Fruit fly (Drosophila melanogaster) ovary, adult (tissue): ENCODE data around the gene CG3651.

Experiments used
- CG17801 ChIP-seq: fragments of 200-800 bp; optimal IDR thresholded peaks from 2 replicates; lab custom pipeline; 2019; ENCODE audit warnings: missing biosample characterization, mild to moderate bottlenecking, missing genetic modification characterization, moderate library complexity; ENCODE audit not compliant: partially characterized antibody

Gene CG3651

DNA sequence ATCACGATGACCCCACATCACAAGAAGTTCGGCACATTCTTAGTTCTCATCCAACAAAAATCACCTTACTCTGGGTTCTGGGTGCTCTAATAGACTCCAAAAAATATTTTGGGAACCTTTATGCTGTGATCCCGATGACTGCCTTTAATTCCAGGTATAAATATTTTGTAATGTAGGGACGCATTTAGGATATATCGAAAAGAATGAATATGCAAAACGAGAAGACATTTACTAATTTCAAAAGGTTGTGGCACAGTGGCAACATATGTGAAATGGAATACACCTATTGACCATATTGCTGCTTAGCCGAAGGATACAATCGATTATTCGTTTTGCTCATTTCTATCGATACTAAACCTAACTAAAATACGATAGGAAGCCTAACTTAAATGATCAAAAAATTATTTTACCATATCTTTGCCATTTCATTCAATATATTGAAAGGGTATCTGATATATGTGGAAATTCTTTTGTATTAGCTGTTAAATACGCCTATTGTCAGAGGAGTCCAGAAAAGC lies at the start of gene CG3651:
TSS of gene CG3651 (plus strand) at position 468 of the 518 bp plus-strand sequence.
- TF ChIP-seq CG17801 (GFP tag; lab: Kevin White, UChicago): no peak

dm6 chr2L:22079332-22079731 lies 41.8 kb upstream of the CG3651 start, which contains the start of gene ttm3:
Gene ttm3 (plus strand): TSS chr2L:22079632.
- TF ChIP-seq CG17801 (GFP tag; lab: Kevin White, UChicago): no peak

dm6 chr2L:22104301-22104700 lies 16.8 kb upstream of the CG3651 start, which contains the start of gene tplus3b:
Gene tplus3b (minus strand): TSS chr2L:22104401.
- no peak for TF ChIP-seq CG17801 (GFP tag; lab: Kevin White, UChicago)

dm6 chr2L:22105412-22105811 lies 15.7 kb upstream of the CG3651 start, which contains the start of gene CG15219:
Gene CG15219 (minus strand): TSS chr2L:22105512.
- TF ChIP-seq CG17801 (GFP tag; lab: Kevin White, UChicago): no peak

- no peak for TF ChIP-seq CG17801 (GFP tag; lab: Kevin White, UChicago)
Measured at dm6 chr2L:22107204-22107603, 13.9 kb upstream of the CG3651 start, which contains the start of gene CG10834. Gene CG10834 (minus strand): TSS chr2L:22107304.

dm6 chr2L:22108664-22109063 lies 12.5 kb upstream of the CG3651 start, which contains the start of gene CG6675:
Gene CG6675 (plus strand): TSS chr2L:22108964.
- TF ChIP-seq CG17801 (GFP tag; lab: Kevin White, UChicago): no peak

DNA sequence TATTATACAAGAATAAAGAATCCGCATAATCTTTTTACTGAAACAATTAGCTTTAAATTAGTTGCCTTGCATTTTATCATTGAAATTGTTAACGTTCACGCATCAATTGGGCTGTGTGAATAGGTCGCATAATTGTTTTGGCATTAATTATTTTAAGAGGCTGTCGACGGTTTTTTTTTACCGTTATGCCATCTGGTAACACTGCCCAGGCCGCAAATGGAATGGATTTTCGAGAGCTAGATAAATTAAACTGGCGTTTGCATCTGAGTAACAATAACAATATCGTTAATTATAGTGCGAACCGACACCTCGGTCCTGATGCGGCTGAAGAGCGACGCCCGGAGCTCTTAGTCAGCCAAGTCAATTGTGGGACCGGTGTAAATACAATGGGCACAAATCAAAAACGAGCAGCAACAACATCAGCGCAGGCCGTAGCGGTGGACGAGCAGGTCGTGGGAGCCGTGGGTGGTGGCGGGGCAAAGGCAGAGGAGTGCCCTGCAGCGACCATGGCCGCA lies 570 bp downstream of the CG3651 start:
- TF ChIP-seq CG17801 (GFP tag; lab: Kevin White, UChicago): no peak

- TF ChIP-seq CG17801 (GFP tag; lab: Kevin White, UChicago): no peak
Measured at dm6 chr2L:22129581-22130300, 8.6 kb downstream of the CG3651 start, which contains the start of gene CycK. Gene CycK (minus strand): TSS chr2L:22130142.

DNA sequence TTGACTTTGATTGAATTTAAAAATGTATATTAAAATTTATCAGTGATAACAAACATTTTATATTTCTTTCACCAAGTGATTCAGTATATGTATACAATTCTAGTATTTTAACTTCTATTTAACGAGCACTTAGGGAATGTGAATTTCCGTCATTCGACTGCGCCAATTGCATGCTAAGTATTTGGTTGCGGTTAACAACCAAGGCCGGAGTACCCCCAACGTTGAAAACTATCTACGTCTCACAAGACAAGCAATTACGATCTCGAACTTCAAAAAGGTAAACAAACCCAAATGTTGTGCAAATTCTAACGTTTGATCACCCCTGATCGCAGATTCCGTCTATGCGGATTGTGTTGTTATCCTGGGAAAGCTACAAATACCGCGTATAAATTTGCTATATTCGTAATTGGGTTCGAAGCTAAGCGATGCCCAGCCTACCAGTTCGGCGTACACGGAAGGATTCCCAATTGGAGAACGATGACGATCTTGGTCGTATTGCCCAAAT lies 10.1 kb downstream of the CG3651 start, which contains the start of gene CG42748:
TSS of gene CG42748 (plus strand) at position 51 of the 505 bp plus-strand sequence.
- no peak for TF ChIP-seq CG17801 (GFP tag; lab: Kevin White, UChicago)

DNA sequence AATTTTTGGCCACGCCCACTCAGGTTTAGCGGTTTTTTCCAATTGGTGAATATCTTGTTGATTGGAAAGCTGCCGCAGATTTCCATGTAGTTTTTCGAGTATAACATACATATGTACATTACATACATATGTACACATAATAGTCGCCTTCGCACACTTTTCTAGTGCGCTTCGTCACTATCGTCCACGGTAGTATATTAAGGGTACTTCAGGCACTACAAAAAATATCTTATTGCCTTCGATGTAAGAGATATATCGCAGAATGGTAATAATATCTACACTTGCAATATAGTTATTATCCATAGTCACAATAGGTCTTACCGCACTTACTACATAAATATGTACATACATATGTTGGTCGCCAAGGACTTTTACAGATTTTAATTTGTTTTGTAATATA lies 11.8 kb downstream of the CG3651 start:
- no peak for TF ChIP-seq CG17801 (GFP tag; lab: Kevin White, UChicago)

- no peak for TF ChIP-seq CG17801 (GFP tag; lab: Kevin White, UChicago)
Measured at dm6 chr2L:22134091-22134730, 13.1 kb downstream of the CG3651 start.

DNA sequence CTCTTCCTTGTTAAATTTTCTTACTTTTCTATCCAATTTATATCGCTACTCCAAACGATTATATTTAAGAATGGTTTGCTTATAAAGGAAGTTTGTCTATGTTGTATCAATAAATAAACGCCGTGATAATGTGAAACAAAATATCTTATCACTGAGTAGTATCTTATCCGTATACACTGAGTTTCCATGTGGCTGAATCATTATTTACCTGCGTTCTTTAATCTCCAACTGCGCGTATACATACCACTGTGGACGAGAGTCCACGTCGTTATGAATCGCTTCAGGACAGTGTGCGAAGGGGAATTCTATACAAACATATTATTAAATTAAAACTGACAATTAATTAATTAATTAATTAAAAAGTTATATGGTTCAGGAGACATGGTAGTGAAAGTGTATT lies 18.2 kb downstream of the CG3651 start:
- TF ChIP-seq CG17801 (GFP tag; lab: Kevin White, UChicago): no peak

dm6 chr2L:22139960-22140359 lies 18.8 kb downstream of the CG3651 start:
- no peak for TF ChIP-seq CG17801 (GFP tag; lab: Kevin White, UChicago)

dm6 chr2L:22142696-22143176 lies 21.6 kb downstream of the CG3651 start:
- no peak for TF ChIP-seq CG17801 (GFP tag; lab: Kevin White, UChicago)

dm6 chr2L:22144127-22144526 lies 23.0 kb downstream of the CG3651 start:
- TF ChIP-seq CG17801 (GFP tag; lab: Kevin White, UChicago): no peak
